Worm (Caenorhabditis elegans): Measurements from ENCODE around the gene srd-13.

Gene srd-13

ce11 chrIV:5595567-5595966 is 39.9 kb downstream of the srd-13 start:
- TF ChIP-seq xbp-1 (tag; optimal IDR thresholded peaks at IDR 0.05) (no peak), zag-1 (tag; optimal IDR thresholded peaks at IDR 0.05) (no peak), unc-30 (tag; optimal IDR thresholded peaks at IDR 0.05) (no peak), nhr-20 (tag; optimal IDR thresholded peaks at IDR 0.05) (peak; percentile 21), nhr-12 (tag; optimal IDR thresholded peaks at IDR 0.05) (no peak), lir-3 (tag; optimal IDR thresholded peaks at IDR 0.05; ENCODE audit: poor library complexity) (no peak), nhr-71 (tag; optimal IDR thresholded peaks at IDR 0.05) (peak; percentile 30), efl-3 (GFP tag; optimal IDR thresholded peaks at IDR 0.05) (no peak), lin-39 (tag; optimal IDR thresholded peaks at IDR 0.05) (no peak), ceh-88 (GFP tag; IDR thresholded peaks at IDR 0.05) (no peak), snu-23 (GFP tag; optimal IDR thresholded peaks at IDR 0.05) (peak; percentile 37), ets-5 (GFP tag; IDR thresholded peaks at IDR 0.05) (no peak), nhr-19 (GFP tag; conservative IDR thresholded peaks at IDR 0.05) (no peak), zip-4 (GFP tag; optimal IDR thresholded peaks at IDR 0.05) (no peak), hlh-4 (tag; optimal IDR thresholded peaks at IDR 0.05) (no peak), alr-1 (tag; optimal IDR thresholded peaks at IDR 0.05; ENCODE audit: borderline replicate concordance) (no peak), nhr-77 (tag; optimal IDR thresholded peaks at IDR 0.05) (no peak), lsy-2 (tag; optimal IDR thresholded peaks at IDR 0.05) (no peak), pax-3 (tag; optimal IDR thresholded peaks at IDR 0.05) (peak; percentile 83), nhr-76 (tag; optimal IDR thresholded peaks at IDR 0.05) (no peak), fos-1 (tag; optimal IDR thresholded peaks at IDR 0.05) (no peak), unc-62 (GFP tag; optimal IDR thresholded peaks at IDR 0.05) (no peak), fkh-10 (GFP tag; optimal IDR thresholded peaks at IDR 0.05) (no peak), pqm-1 (tag; optimal IDR thresholded peaks at IDR 0.05) (no peak), ces-1 (GFP tag; optimal IDR thresholded peaks at IDR 0.05) (no peak), skn-1 (tag; optimal IDR thresholded peaks at IDR 0.05) (no peak), irx-1 (tag; optimal IDR thresholded peaks at IDR 0.05) (no peak), ama-1 (optimal IDR thresholded peaks at IDR 0.05) (no peak), unc-98 (GFP tag; IDR thresholded peaks at IDR 0.05) (no peak), fkh-8 (tag; optimal IDR thresholded peaks at IDR 0.05) (peak; percentile 39), dpl-1 (GFP tag; optimal IDR thresholded peaks at IDR 0.05) (no peak), nhr-237 (tag; optimal IDR thresholded peaks at IDR 0.05) (no peak), ceh-63 (GFP tag; optimal IDR thresholded peaks at IDR 0.05) (no peak), elt-3 (tag; optimal IDR thresholded peaks at IDR 0.05) (no peak), mef-2 (tag; optimal IDR thresholded peaks at IDR 0.05) (no peak), swsn-7 (tag; optimal IDR thresholded peaks at IDR 0.05) (no peak), rnt-1 (tag; optimal IDR thresholded peaks at IDR 0.05) (no peak), dsc-1 (tag; optimal IDR thresholded peaks at IDR 0.05) (peak; percentile 95), mab-9 (GFP tag; IDR thresholded peaks at IDR 0.05) (no peak), fkh-4 (tag; optimal IDR thresholded peaks at IDR 0.05; ENCODE audit: borderline replicate concordance) (peak; percentile 36), efl-1 (optimal IDR thresholded peaks at IDR 0.05) (no peak), efl-1 (GFP tag; optimal IDR thresholded peaks at IDR 0.05 in 1 of 2) (no peak), snpc-4 (tag; optimal IDR thresholded peaks at IDR 0.05) (no peak), ztf-11 (tag; optimal IDR thresholded peaks at IDR 0.05) (no peak), nhr-90 (tag; optimal IDR thresholded peaks at IDR 0.05; ENCODE audit: poor library complexity) (no peak), F16B12.6 (tag; optimal IDR thresholded peaks at IDR 0.05) (no peak), ztf-4 (tag; optimal IDR thresholded peaks at IDR 0.05) (peak; percentile 9), nhr-47 (tag; optimal IDR thresholded peaks at IDR 0.05) (peak; percentile 57), Y116A8C.19 (tag; optimal IDR thresholded peaks at IDR 0.05; ENCODE audit: borderline replicate concordance) (no peak), tbx-2 (tag; optimal IDR thresholded peaks at IDR 0.05) (no peak), vab-15 (tag; optimal IDR thresholded peaks at IDR 0.05) (no peak), sox-4 (tag; optimal IDR thresholded peaks at IDR 0.05) (peak; percentile 29), egl-13 (tag; optimal IDR thresholded peaks at IDR 0.05) (peak; percentile 33), C34B4.2 (tag; optimal IDR thresholded peaks at IDR 0.05) (no peak), egl-27 (tag; optimal IDR thresholded peaks at IDR 0.05) (no peak)

All from whole organism, L1 larva.